Worm (Caenorhabditis elegans) whole organism, young adult: ENCODE measurements around the gene C05D12.2.

Experiments
- F23B12.7 ChIP-seq: sonication (generic microtip); optimal IDR thresholded peaks from 2 replicates; lab custom pipeline; 2017; ENCODE audit warnings: missing genetic modification characterization, mild to moderate bottlenecking, missing compliant biosample characterization, antibody characterized with exemption, moderate library complexity; ENCODE audit not compliant: insufficient read depth
- F57A8.1 ChIP-seq: fragments of 200-800 bp; sonication (Bioruptor generic); optimal IDR thresholded peaks from 2 replicates; lab custom pipeline; 2018; ENCODE audit warnings: mild to moderate bottlenecking, missing genetic modification characterization, moderate library complexity, missing compliant biosample characterization
- Y67H2A.10 ChIP-seq: fragments of 200-800 bp; sonication (Bioruptor generic); conservative IDR thresholded peaks from 2 replicates; pipeline ENCODE4 v1.3.6; 2022; ENCODE audit warnings: missing genetic modification reagents, missing genetic modification characterization, missing compliant biosample characterization
- Y79H2A.3 ChIP-seq: fragments of 200-800 bp; sonication (Bioruptor generic); conservative IDR thresholded peaks from 2 replicates; pipeline ENCODE4 v1.3.6; 2022; ENCODE audit warnings: missing genetic modification reagents, missing genetic modification characterization, missing compliant biosample characterization
- ama-1 ChIP-seq, 3 experiments: fragments of 150-350 bp in 1 of 3; sonication (generic microtip) in 2 of 3; optimal IDR thresholded peaks; 2 replicates each; lab custom pipeline; 2014 to 2018; ENCODE audit warnings: missing biosample characterization in 2 of 3, missing genetic modification characterization in 2 of 3, missing genetic modification reagents in 2 of 3
- cebp-2 ChIP-seq: fragments of 200-800 bp; sonication (Bioruptor generic); IDR thresholded peaks from 2 replicates; pipeline ENCODE4 v1.3.6; 2022; ENCODE audit warnings: missing genetic modification characterization, missing compliant biosample characterization
- efl-1 ChIP-seq: fragments of 150-350 bp; optimal IDR thresholded peaks from 2 replicates; lab custom pipeline; 2014; ENCODE audit warnings: missing biosample characterization, missing genetic modification reagents, missing genetic modification characterization
- lin-35 ChIP-seq, 3 experiments: fragments of 150-350 bp in 2 of 3; sonication (generic microtip) in 1 of 3; optimal IDR thresholded peaks; 2 replicates each; lab custom pipeline; 2014 to 2018; ENCODE audit warnings: missing biosample characterization in 3 of 3, missing genetic modification characterization in 3 of 3, missing genetic modification reagents in 3 of 3
- mes-4 ChIP-seq: sonication (generic microtip); optimal IDR thresholded peaks from 2 replicates; lab custom pipeline; 2016; ENCODE audit warnings: missing genotype, missing genetic modification characterization, missing compliant biosample characterization
- rcor-1 ChIP-seq: fragments of 200-800 bp; sonication (Bioruptor generic); IDR thresholded peaks from 2 replicates; pipeline ENCODE4 v1.3.6; 2022; ENCODE audit warnings: missing genetic modification reagents, missing genetic modification characterization, missing compliant biosample characterization
- snpc-4 ChIP-seq, 5 experiments: fragments of 150-350 bp in 1 of 5; sonication (generic microtip) in 4 of 5; optimal IDR thresholded peaks; 2 replicates each; lab custom pipeline; 2014 to 2018; ENCODE audit warnings: missing genetic modification characterization in 5 of 5, missing biosample characterization in 3 of 5, antibody characterized with exemption in 2 of 5, mild to moderate bottlenecking in 2 of 5, missing compliant biosample characterization in 2 of 5, missing genotype in 2 of 5, moderate library complexity in 2 of 5, missing genetic modification reagents in 1 of 5
- xnd-1 ChIP-seq: sonication (generic microtip); optimal IDR thresholded peaks from 2 replicates; lab custom pipeline; 2016; ENCODE audit warnings: missing genotype, missing genetic modification reagents, missing genetic modification characterization, missing compliant biosample characterization

DNA sequence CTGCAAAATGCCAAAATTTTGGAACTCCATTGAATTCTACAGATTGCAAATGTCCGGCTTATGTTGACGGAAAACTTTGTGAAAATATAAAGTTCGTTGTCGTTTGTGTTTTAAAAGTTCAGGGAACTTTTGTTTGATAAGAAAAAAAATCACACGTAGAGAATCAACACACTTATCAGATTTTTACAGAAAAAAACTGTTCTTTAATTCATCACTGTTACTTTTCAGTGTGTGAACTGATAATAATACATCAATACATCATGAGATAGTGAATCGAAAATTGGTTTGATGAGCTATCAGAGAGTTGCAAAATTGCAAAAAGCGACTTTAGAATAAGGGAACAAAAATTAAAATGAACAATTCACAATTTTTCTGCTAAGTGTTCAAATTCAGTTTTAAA is 377 bp downstream of the C05D12.2 start:
- no peak for TF ChIP-seq Y67H2A.10 (GFP tag; lab: Robert Waterston, UW)
- TF ChIP-seq snpc-4 (GFP tag; optimal IDR thresholded peaks at IDR 0.05; lab: Kevin White, UChicago): no peak
- TF ChIP-seq snpc-4 (tag; optimal IDR thresholded peaks at IDR 0.05; lab: Kevin White, UChicago): no peak
- no peak for TF ChIP-seq F57A8.1 (GFP tag; lab: Kevin White, UChicago)
- no peak for TF ChIP-seq lin-35 (GFP tag; optimal IDR thresholded peaks at IDR 0.05; lab: Kevin White, UChicago)
- TF ChIP-seq F23B12.7 (tag; lab: Kevin White, UChicago): no peak
- no peak for TF ChIP-seq ama-1 (optimal IDR thresholded peaks at IDR 0.05; lab: Kevin White, UChicago)
- no peak for TF ChIP-seq ama-1 (GFP tag; optimal IDR thresholded peaks at IDR 0.05; lab: Kevin White, UChicago)
- no peak for TF ChIP-seq Y79H2A.3
- no peak for TF ChIP-seq xnd-1 (tag; lab: Kevin White, UChicago)
- TF ChIP-seq efl-1 (GFP tag; lab: Kevin White, UChicago): no peak
- no peak for TF ChIP-seq mes-4 (tag; lab: Kevin White, UChicago)
- TF ChIP-seq rcor-1 (GFP tag; lab: Robert Waterston, UW): no peak
- no peak for TF ChIP-seq cebp-2 (GFP tag; lab: Robert Waterston, UW)
